Worm (Caenorhabditis elegans): ENCODE results near the gene F56C9.3.
A peak's percentile ranks its signal among the peaks of the same experiment; 100 is the strongest.

The F56C9.3 gene

ce11 chrIII:7336214-7336613 lies 25.1 kb downstream of the F56C9.3 start, which contains the start of gene gsp-2 (continued):
- TF ChIP-seq lin-39 (tag; optimal IDR thresholded peaks at IDR 0.05): no peak
- TF ChIP-seq lim-7 (GFP tag; IDR thresholded peaks at IDR 0.05): peak; percentile 64; the same call in 1 of the 2 replicates
- TF ChIP-seq ceh-62 (tag; optimal IDR thresholded peaks at IDR 0.05): no peak
- TF ChIP-seq mep-1 (tag; optimal IDR thresholded peaks at IDR 0.05): peak; percentile 53
- TF ChIP-seq set-16 (GFP tag; IDR thresholded peaks at IDR 0.05): peak; percentile 40; the same call in 1 of the 2 replicates
- TF ChIP-seq tra-1 (GFP tag; IDR thresholded peaks at IDR 0.05): no peak
- peak; percentile 43 for TF ChIP-seq T20F7.1 (GFP tag; optimal IDR thresholded peaks at IDR 0.05)
- TF ChIP-seq ceh-20 (GFP tag; IDR thresholded peaks at IDR 0.05): no peak
- no peak for TF ChIP-seq nhr-111 (GFP tag; optimal IDR thresholded peaks at IDR 0.05)
- TF ChIP-seq hmg-1.1 (GFP tag; IDR thresholded peaks at IDR 0.05): peak; percentile 66
- TF ChIP-seq mes-2 (tag; optimal IDR thresholded peaks at IDR 0.05; ENCODE audit: poor library complexity, severe bottlenecking): peak; percentile 78
- TF ChIP-seq madf-5 (GFP tag; IDR thresholded peaks at IDR 0.05): no peak
- no peak for TF ChIP-seq zag-1 (tag; optimal IDR thresholded peaks at IDR 0.05)
- peak; percentile 86 for TF ChIP-seq hlh-11 (tag; optimal IDR thresholded peaks at IDR 0.05)
- TF ChIP-seq unc-62 (GFP tag; optimal IDR thresholded peaks at IDR 0.05 in 1 of 2): peak in 1 of 2 experiments; percentile 96
- no peak for TF ChIP-seq unc-62 (tag; optimal IDR thresholded peaks at IDR 0.05)
- no peak for TF ChIP-seq gei-8 (GFP tag; optimal IDR thresholded peaks at IDR 0.05)
- 0 out of 2 replicates have a peak, but pooled peaks have one; percentile 33 for TF ChIP-seq snpc-1.2 (GFP tag; IDR thresholded peaks at IDR 0.05)
- no peak for TF ChIP-seq ZK337.2 (GFP tag; IDR thresholded peaks at IDR 0.05)
- TF ChIP-seq ceh-82 (tag; optimal IDR thresholded peaks at IDR 0.05): no peak
- TF ChIP-seq fkh-10 (GFP tag; optimal IDR thresholded peaks at IDR 0.05): no peak
- TF ChIP-seq arid-1 (GFP tag; conservative IDR thresholded peaks at IDR 0.05): peak; percentile 79
- peak; percentile 83 for TF ChIP-seq dmd-6 (GFP tag; IDR thresholded peaks at IDR 0.05)
- no peak for TF ChIP-seq zip-11 (GFP tag; IDR thresholded peaks at IDR 0.05)
- TF ChIP-seq aly-2 (tag; optimal IDR thresholded peaks at IDR 0.05): no peak
- TF ChIP-seq mxl-2 (GFP tag; conservative IDR thresholded peaks at IDR 0.05): no peak
- peak; percentile 19; the same call in 1 of the 2 replicates for TF ChIP-seq egl-43 (GFP tag; IDR thresholded peaks at IDR 0.05)
- no peak for TF ChIP-seq ceh-28 (tag; optimal IDR thresholded peaks at IDR 0.05)
- TF ChIP-seq hlh-30 (tag; optimal IDR thresholded peaks at IDR 0.05; ENCODE audit: insufficient read depth): peak; percentile 73
- no peak for TF ChIP-seq nhr-76 (tag; optimal IDR thresholded peaks at IDR 0.05)
- no peak for TF ChIP-seq ceh-44 (GFP tag; IDR thresholded peaks at IDR 0.05)
- TF ChIP-seq ctbp-1 (GFP tag; IDR thresholded peaks at IDR 0.05): no peak
- peak; percentile 73 for TF ChIP-seq nhr-6 (tag; optimal IDR thresholded peaks at IDR 0.05)

- TF ChIP-seq ceh-44 (GFP tag; IDR thresholded peaks at IDR 0.05) (0 out of 2 replicates have a peak, but pooled peaks have one; percentile 11), pha-4 (GFP tag; IDR thresholded peaks at IDR 0.05) (no peak), pha-4 (tag; optimal IDR thresholded peaks at IDR 0.05) (no peak), spr-1 (tag; optimal IDR thresholded peaks at IDR 0.05) (no peak), unc-62 (GFP tag; optimal IDR thresholded peaks at IDR 0.05 in 1 of 2) (peak in 1 of 2 experiments; percentile 71), unc-62 (tag; optimal IDR thresholded peaks at IDR 0.05) (no peak), mdt-29 (GFP tag; IDR thresholded peaks at IDR 0.05) (no peak), zip-2 (tag; optimal IDR thresholded peaks at IDR 0.05) (no peak), hlh-11 (tag; optimal IDR thresholded peaks at IDR 0.05) (no peak), F26F4.8 (GFP tag; conservative IDR thresholded peaks at IDR 0.05) (no peak), lin-15B (tag; optimal IDR thresholded peaks at IDR 0.05) (no peak), rbr-2 (tag; optimal IDR thresholded peaks at IDR 0.05) (no peak)
Measured at ce11 chrIII:7338009-7338408, 26.9 kb downstream of the F56C9.3 start.

Data from whole organism, L4 larva.